Worm (Caenorhabditis elegans) whole organism, L1 larva: ENCODE results near the gene C07A4.2.

Experiments
- ceh-82 ChIP-seq, 3 experiments: fragments of 150-350 bp in 1 of 3; sonication (generic microtip) in 2 of 3; optimal IDR thresholded peaks; 2 replicates each; lab custom pipeline; 2014 to 2017; ENCODE audit warnings: missing biosample characterization in 3 of 3, missing genetic modification characterization in 3 of 3
- ceh-90 ChIP-seq: sonication (generic microtip); optimal IDR thresholded peaks from 2 replicates; lab custom pipeline; 2016; ENCODE audit warnings: missing genetic modification characterization, missing compliant biosample characterization
- ces-1 ChIP-seq: fragments of 150-350 bp; optimal IDR thresholded peaks from 2 replicates; lab custom pipeline; 2014; ENCODE audit warnings: missing biosample characterization, missing genetic modification reagents, missing genetic modification characterization
- elt-2 ChIP-seq: sonication (generic microtip); optimal IDR thresholded peaks from 2 replicates; lab custom pipeline; 2016; ENCODE audit warnings: missing genetic modification characterization, mild to moderate bottlenecking, inconsistent platforms, missing compliant biosample characterization, missing genetic modification reagents
- elt-3 ChIP-seq, 6 experiments: fragments of 150-350 bp in 1 of 6; sonication (generic microtip); optimal IDR thresholded peaks; 2 replicates each; lab custom pipeline; 2017 to 2018; ENCODE audit warnings: missing biosample characterization in 6 of 6, missing genetic modification characterization in 6 of 6, inconsistent platforms in 1 of 6
- lin-39 ChIP-seq: fragments of 150-350 bp; optimal IDR thresholded peaks from 2 replicates; lab custom pipeline; 2014; ENCODE audit warnings: missing biosample characterization, missing genetic modification reagents, missing genetic modification characterization
- lir-3 ChIP-seq: sonication (generic microtip); optimal IDR thresholded peaks from 2 replicates; lab custom pipeline; 2016; ENCODE audit warnings: mild to moderate bottlenecking, missing genetic modification characterization, moderate library complexity, missing compliant biosample characterization; ENCODE audit not compliant: poor library complexity
- mdl-1 ChIP-seq, 2 experiments: fragments of 150-350 bp; optimal IDR thresholded peaks; 2 replicates each; lab custom pipeline; 2014 to 2017; ENCODE audit warnings: missing biosample characterization in 2 of 2, missing genetic modification characterization in 2 of 2, inconsistent platforms in 1 of 2
- mep-1 ChIP-seq: fragments of 150-350 bp; optimal IDR thresholded peaks from 2 replicates; lab custom pipeline; 2014; ENCODE audit warnings: missing biosample characterization, missing genetic modification characterization
- nhr-12 ChIP-seq: sonication (generic microtip); optimal IDR thresholded peaks from 2 replicates; lab custom pipeline; 2017; ENCODE audit warnings: missing biosample characterization, missing genetic modification characterization
- nhr-237 ChIP-seq: fragments of 150-350 bp; optimal IDR thresholded peaks from 2 replicates; lab custom pipeline; 2014; ENCODE audit warnings: missing biosample characterization, missing genetic modification characterization
- nhr-28 ChIP-seq: fragments of 150-350 bp; optimal IDR thresholded peaks from 2 replicates; lab custom pipeline; 2014; ENCODE audit warnings: missing biosample characterization, missing genetic modification characterization
- tlp-1 ChIP-seq: fragments of 150-350 bp; optimal IDR thresholded peaks from 2 replicates; lab custom pipeline; 2014; ENCODE audit warnings: missing biosample characterization, missing genetic modification characterization
- ztf-11 ChIP-seq, 2 experiments: sonication (generic microtip); optimal IDR thresholded peaks; 2 replicates each; lab custom pipeline; 2016 to 2017; ENCODE audit warnings: missing genetic modification characterization in 2 of 2, missing biosample characterization in 1 of 2, missing compliant biosample characterization in 1 of 2

- no peak for TF ChIP-seq nhr-28
- TF ChIP-seq lin-39 (tag; lab: Kevin White, UChicago), result no peak
- TF ChIP-seq tlp-1 (tag; lab: Kevin White, UChicago), result no peak
- no peak for TF ChIP-seq ces-1 (GFP tag; lab: Kevin White, UChicago)
- no peak for TF ChIP-seq nhr-12 (tag; lab: Kevin White, UChicago)
- no peak for TF ChIP-seq elt-3 (tag; optimal IDR thresholded peaks at IDR 0.05; lab: Kevin White, UChicago)
- no peak for TF ChIP-seq ztf-11 (tag; optimal IDR thresholded peaks at IDR 0.05; lab: Kevin White, UChicago)
- no peak for TF ChIP-seq elt-2 (tag; lab: Kevin White, UChicago)
- no peak for TF ChIP-seq mep-1 (tag; lab: Kevin White, UChicago)
- TF ChIP-seq mdl-1 (tag; optimal IDR thresholded peaks at IDR 0.05; lab: Kevin White, UChicago), result no peak
- no peak for TF ChIP-seq ceh-90 (tag; lab: Kevin White, UChicago)
- no peak for TF ChIP-seq ceh-82 (tag; optimal IDR thresholded peaks at IDR 0.05; lab: Kevin White, UChicago)
- TF ChIP-seq nhr-237, result no peak
- no peak for TF ChIP-seq lir-3 (tag; lab: Kevin White, UChicago)
These were observed 2.7 kb downstream of the C07A4.2 start, which contains the start of gene C07A4.3 for ce11 chrX:10174683-10175082.
